Fruit fly (Drosophila melanogaster) Kc167 (cell line): Measurements from ENCODE around the gene TwdlL.

Experiments
- Sin3A ChIP-seq: fragments of >200 bp; optimal IDR thresholded peaks from 2 replicates; lab custom pipeline; 2018; ENCODE audit warnings: missing external identifiers
- psq ChIP-seq: fragments of >200 bp; optimal IDR thresholded peaks from 2 replicates; lab custom pipeline; 2017; ENCODE audit warnings: missing external identifiers

dm6 chr3R:26606498-26606897 lies 19.0 kb downstream of the TwdlL start:
- no peak for TF ChIP-seq Sin3A (lab: Kevin White, UChicago)
- no peak for TF ChIP-seq psq (lab: Kevin White, UChicago)
